Fruit fly (Drosophila melanogaster) S2 (cell line): ENCODE data around the gene AstC.

Source experiments
- CG8478 ChIP-seq: fragments of >200 bp; optimal IDR thresholded peaks from 2 replicates; lab custom pipeline; 2018
- CTCF ChIP-seq, 2 experiments: fragments of >200 bp; optimal IDR thresholded peaks; 2 replicates each; lab custom pipeline; 2018

DNA sequence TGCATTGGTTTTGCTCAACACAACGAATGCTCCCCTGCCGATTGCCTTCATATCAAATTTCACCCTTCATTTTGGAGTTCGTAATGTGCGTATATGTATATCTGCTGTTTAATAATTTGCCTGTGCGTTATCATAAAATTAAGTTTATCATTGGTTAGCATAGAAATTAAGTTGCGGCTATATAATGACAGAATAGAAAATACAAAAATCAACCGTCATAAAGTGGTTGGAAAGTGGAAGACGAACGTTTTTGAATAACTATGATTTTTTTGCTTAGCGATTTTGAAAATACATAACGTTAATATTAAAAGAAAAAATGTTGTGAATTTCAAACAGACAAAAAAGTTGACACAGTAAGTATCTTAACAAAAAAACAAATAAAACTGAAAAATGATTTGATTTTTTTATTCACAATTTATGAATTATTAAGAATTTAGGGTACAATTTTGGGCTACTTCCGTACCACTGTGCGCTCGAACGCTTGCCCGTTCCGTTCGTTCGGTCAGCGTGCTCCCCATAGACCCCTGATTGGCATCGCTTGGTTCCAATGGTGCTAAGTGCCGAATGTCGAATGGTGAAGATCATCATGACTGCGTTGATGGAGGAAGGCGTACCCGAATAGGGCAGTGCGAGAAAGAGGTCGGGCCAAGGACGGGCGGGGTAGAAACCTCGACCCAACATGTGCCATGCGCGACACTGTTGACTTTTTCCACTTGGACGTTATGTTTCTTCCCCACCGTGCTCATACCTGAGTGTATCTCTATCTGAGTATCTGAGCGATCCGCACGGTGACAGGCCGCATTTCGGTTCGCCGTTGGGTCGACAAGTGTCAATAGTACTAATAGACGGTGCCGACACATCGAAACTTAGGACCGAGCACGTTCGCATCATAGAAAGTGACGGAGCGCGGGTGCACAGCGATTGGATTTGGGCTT is 43.3 kb downstream of the AstC start:
- no peak for TF ChIP-seq CG8478 (lab: Kevin White, UChicago)
- no peak for TF ChIP-seq CTCF (optimal IDR thresholded peaks at IDR 0.05; lab: Kevin White, UChicago)
